Fruit fly (Drosophila melanogaster) whole organism, prepupa: ENCODE measurements around the gene IP3K2.

Experiments
- Blimp-1 ChIP-seq: fragments of 200-800 bp; sonication (Bioruptor generic); optimal IDR thresholded peaks from 3 replicates; lab custom pipeline; 2017; ENCODE audit warnings: missing biosample characterization, missing genetic modification characterization, mild to moderate bottlenecking, moderate library complexity, missing genetic modification reagents
- CG10631 ChIP-seq: fragments of 200-800 bp; sonication (Bioruptor generic); optimal IDR thresholded peaks from 2 replicates; lab custom pipeline; 2016; ENCODE audit warnings: missing biosample characterization, missing genetic modification characterization
- CG11294 ChIP-seq: fragments of 200-800 bp; sonication (Bioruptor generic); IDR thresholded peaks from 2 replicates; pipeline ENCODE4 v1.3.6; 2022; ENCODE audit warnings: missing biosample characterization, missing genetic modification characterization
- CG11902 ChIP-seq: fragments of 200-800 bp; sonication (Bioruptor generic); optimal IDR thresholded peaks from 3 replicates; lab custom pipeline; 2016; ENCODE audit warnings: missing biosample characterization, missing genetic modification characterization
- CG15336 ChIP-seq: fragments of 200-800 bp; sonication (Bioruptor generic); IDR thresholded peaks from 2 replicates; pipeline ENCODE4 v1.3.6; 2022; ENCODE audit warnings: missing biosample characterization, missing genetic modification characterization
- CG1621 ChIP-seq: fragments of 200-800 bp; sonication (Bioruptor generic); optimal IDR thresholded peaks from 3 replicates; lab custom pipeline; 2018; ENCODE audit warnings: missing biosample characterization, mild to moderate bottlenecking, missing genetic modification characterization
- CG16779 ChIP-seq: fragments of 200-800 bp; sonication (Bioruptor generic); optimal IDR thresholded peaks from 3 replicates; lab custom pipeline; 2017; ENCODE audit warnings: missing biosample characterization, mild to moderate bottlenecking, missing genetic modification characterization
- CG3032 ChIP-seq: fragments of 200-800 bp; optimal IDR thresholded peaks from 2 replicates; lab custom pipeline; 2019; ENCODE audit warnings: missing biosample characterization, mild to moderate bottlenecking, missing genetic modification characterization, moderate library complexity
- CG31627 ChIP-seq: fragments of 200-800 bp; sonication (Bioruptor generic); optimal IDR thresholded peaks from 3 replicates; lab custom pipeline; 2016; ENCODE audit warnings: missing biosample characterization, missing genetic modification characterization
- CG32006 ChIP-seq: fragments of 200-800 bp; sonication (Bioruptor generic); optimal IDR thresholded peaks from 3 replicates; lab custom pipeline; 2017; ENCODE audit warnings: missing biosample characterization, mild to moderate bottlenecking, missing genetic modification characterization
- CG34406 ChIP-seq: fragments of 200-800 bp; sonication (Bioruptor generic); optimal IDR thresholded peaks from 3 replicates; lab custom pipeline; 2016; ENCODE audit warnings: missing biosample characterization, missing genetic modification characterization
- CG3919 ChIP-seq: fragments of 200-800 bp; sonication (Bioruptor generic); optimal IDR thresholded peaks from 3 replicates; lab custom pipeline; 2016; ENCODE audit warnings: missing biosample characterization, missing genetic modification characterization
- CG4318 ChIP-seq: fragments of 200-800 bp; sonication (Bioruptor generic); optimal IDR thresholded peaks from 3 replicates; lab custom pipeline; 2017; ENCODE audit warnings: missing biosample characterization, mild to moderate bottlenecking, missing genetic modification characterization
- CG6163 ChIP-seq: fragments of 200-800 bp; sonication (Bioruptor generic); IDR thresholded peaks from 3 replicates; pipeline ENCODE4 v1.3.6; 2022; ENCODE audit warnings: missing biosample characterization, missing genetic modification characterization
- CG6276 ChIP-seq: fragments of 200-800 bp; sonication (Bioruptor generic); optimal IDR thresholded peaks from 2 replicates; lab custom pipeline; 2017; ENCODE audit warnings: missing biosample characterization, mild to moderate bottlenecking, missing genetic modification characterization
- CG6792 ChIP-seq: fragments of 200-800 bp; sonication (Bioruptor generic); optimal IDR thresholded peaks from 3 replicates; lab custom pipeline; 2016; ENCODE audit warnings: missing biosample characterization, missing genetic modification characterization
- CG7368 ChIP-seq: fragments of 200-800 bp; sonication (Bioruptor generic); optimal IDR thresholded peaks from 3 replicates; lab custom pipeline; 2016; ENCODE audit warnings: missing biosample characterization, missing genetic modification characterization
- CG8319 ChIP-seq: fragments of 200-800 bp; sonication (Bioruptor generic); optimal IDR thresholded peaks from 3 replicates; lab custom pipeline; 2016; ENCODE audit warnings: missing biosample characterization, missing genetic modification characterization
- CG8632 ChIP-seq: fragments of 200-800 bp; sonication (Bioruptor generic); optimal IDR thresholded peaks from 3 replicates; lab custom pipeline; 2016; ENCODE audit warnings: missing biosample characterization, missing genetic modification characterization
- CG9139 ChIP-seq: fragments of 200-800 bp; sonication (Bioruptor generic); optimal IDR thresholded peaks from 3 replicates; lab custom pipeline; 2017; ENCODE audit warnings: missing biosample characterization, mild to moderate bottlenecking, missing genetic modification characterization
- Eip78C ChIP-seq: fragments of 200-800 bp; sonication (Bioruptor generic); peaks from one replicate; lab custom pipeline; 2016; ENCODE audit warnings: missing biosample characterization, missing genetic modification characterization
- Ets21C ChIP-seq: fragments of 200-800 bp; sonication (Bioruptor generic); optimal IDR thresholded peaks from 3 replicates; lab custom pipeline; 2016; ENCODE audit warnings: missing biosample characterization, missing genetic modification characterization
- Ets96B ChIP-seq: fragments of 200-800 bp; optimal IDR thresholded peaks from 2 replicates; lab custom pipeline; 2019; ENCODE audit warnings: missing biosample characterization, mild to moderate bottlenecking, missing genetic modification characterization, moderate library complexity
- Gug ChIP-seq: fragments of 200-800 bp; sonication (Bioruptor generic); IDR thresholded peaks from 2 replicates; pipeline ENCODE4 v1.3.6; 2022; ENCODE audit warnings: missing biosample characterization, missing genetic modification characterization
- Hr38 ChIP-seq: sonication (Bioruptor generic); optimal IDR thresholded peaks from 2 replicates; lab custom pipeline; 2016; ENCODE audit warnings: missing biosample characterization, missing genetic modification characterization
- Hr39 ChIP-seq: fragments of 200-800 bp; sonication (Bioruptor generic); optimal IDR thresholded peaks from 2 replicates; lab custom pipeline; 2016; ENCODE audit warnings: missing biosample characterization, missing genetic modification characterization
- Hr4 ChIP-seq: fragments of 200-800 bp; sonication (Bioruptor generic); optimal IDR thresholded peaks from 3 replicates; lab custom pipeline; 2016; ENCODE audit warnings: missing biosample characterization, missing genetic modification characterization
- Lpt ChIP-seq: fragments of 200-800 bp; sonication (Bioruptor generic); optimal IDR thresholded peaks from 3 replicates; lab custom pipeline; 2016; ENCODE audit warnings: missing biosample characterization, missing genetic modification characterization
- Met ChIP-seq: fragments of 200-800 bp; sonication (Bioruptor generic); optimal IDR thresholded peaks from 3 replicates; lab custom pipeline; 2016; ENCODE audit warnings: missing biosample characterization, missing genetic modification characterization
- Smox ChIP-seq: fragments of 200-800 bp; sonication (Bioruptor generic); optimal IDR thresholded peaks from 3 replicates; lab custom pipeline; 2016; ENCODE audit warnings: missing biosample characterization, missing genetic modification characterization
- Sox14 ChIP-seq: fragments of 200-800 bp; sonication (Bioruptor generic); optimal IDR thresholded peaks from 3 replicates; lab custom pipeline; 2016; ENCODE audit warnings: missing biosample characterization, missing genetic modification characterization
- Sox15 ChIP-seq: fragments of 200-800 bp; sonication (Bioruptor generic); optimal IDR thresholded peaks from 3 replicates; lab custom pipeline; 2016; ENCODE audit warnings: missing biosample characterization, missing genetic modification characterization
- achi ChIP-seq: fragments of 200-800 bp; sonication (Bioruptor generic); optimal IDR thresholded peaks from 3 replicates; lab custom pipeline; 2016; ENCODE audit warnings: missing biosample characterization, missing genetic modification characterization
- acj6 ChIP-seq: fragments of 200-800 bp; sonication (Bioruptor generic); optimal IDR thresholded peaks from 3 replicates; lab custom pipeline; 2016; ENCODE audit warnings: missing biosample characterization, missing genetic modification characterization
- dac ChIP-seq: fragments of 200-800 bp; sonication (Bioruptor generic); optimal IDR thresholded peaks from 2 replicates; lab custom pipeline; 2017; ENCODE audit warnings: missing biosample characterization, mild to moderate bottlenecking, missing genetic modification characterization
- dsx ChIP-seq: fragments of 200-800 bp; optimal IDR thresholded peaks from 3 replicates; lab custom pipeline; 2019; ENCODE audit warnings: missing biosample characterization, mild to moderate bottlenecking, missing genetic modification characterization, moderate library complexity; ENCODE audit not compliant: poor library complexity, severe bottlenecking
- eg ChIP-seq: fragments of 200-800 bp; sonication (Bioruptor generic); IDR thresholded peaks from 3 replicates; pipeline ENCODE4 v1.3.6; 2022; ENCODE audit warnings: missing biosample characterization, missing genetic modification characterization
- esn ChIP-seq: fragments of 200-800 bp; sonication (Bioruptor generic); optimal IDR thresholded peaks from 2 replicates; lab custom pipeline; 2016; ENCODE audit warnings: missing biosample characterization, mild to moderate bottlenecking, missing genetic modification characterization, moderate library complexity
- fd59A ChIP-seq: fragments of 200-800 bp; sonication (Bioruptor generic); optimal IDR thresholded peaks from 2 replicates; lab custom pipeline; 2017; ENCODE audit warnings: missing biosample characterization, mild to moderate bottlenecking, missing genetic modification characterization, missing genetic modification reagents
- fd85E ChIP-seq: fragments of 200-800 bp; sonication (Bioruptor generic); optimal IDR thresholded peaks from 3 replicates; lab custom pipeline; 2016; ENCODE audit warnings: missing biosample characterization, missing genetic modification characterization
- fkh ChIP-seq: fragments of 200-800 bp; sonication (Bioruptor generic); optimal IDR thresholded peaks from 3 replicates; lab custom pipeline; 2017; ENCODE audit warnings: missing biosample characterization, mild to moderate bottlenecking, missing genetic modification characterization, moderate library complexity
- lz ChIP-seq: fragments of 200-800 bp; sonication (Bioruptor generic); optimal IDR thresholded peaks from 3 replicates; lab custom pipeline; 2016; ENCODE audit warnings: missing biosample characterization, missing genetic modification characterization
- net ChIP-seq: fragments of 200-800 bp; sonication (Bioruptor generic); optimal IDR thresholded peaks from 3 replicates; lab custom pipeline; 2016; ENCODE audit warnings: missing biosample characterization, missing genetic modification characterization
- pdm3 ChIP-seq: fragments of 200-800 bp; sonication (Bioruptor generic); optimal IDR thresholded peaks from 3 replicates; lab custom pipeline; 2016; ENCODE audit warnings: missing biosample characterization, missing genetic modification characterization
- salr ChIP-seq, 2 experiments: fragments of 200-800 bp; sonication (Bioruptor generic); optimal IDR thresholded peaks; 3 replicates each; lab custom pipeline; 2016 to 2018; ENCODE audit warnings: missing biosample characterization in 2 of 2, missing genetic modification characterization in 2 of 2, mild to moderate bottlenecking in 1 of 2
- spab ChIP-seq: fragments of 200-800 bp; sonication (Bioruptor generic); optimal IDR thresholded peaks from 2 replicates; lab custom pipeline; 2017; ENCODE audit warnings: missing biosample characterization, mild to moderate bottlenecking, missing genetic modification characterization, missing genetic modification reagents
- ss ChIP-seq, 2 experiments: fragments of 200-800 bp; sonication (Bioruptor generic); optimal IDR thresholded peaks; 2 replicates in 1 of 2; 3 replicates in 1 of 2; lab custom pipeline; 2017 to 2018; ENCODE audit warnings: mild to moderate bottlenecking in 2 of 2, missing biosample characterization in 2 of 2, missing genetic modification characterization in 2 of 2, moderate library complexity in 1 of 2
- vri ChIP-seq: fragments of 200-800 bp; sonication (Bioruptor generic); optimal IDR thresholded peaks from 3 replicates; lab custom pipeline; 2016; ENCODE audit warnings: missing biosample characterization, mild to moderate bottlenecking, missing genetic modification characterization

The IP3K2 gene

DNA sequence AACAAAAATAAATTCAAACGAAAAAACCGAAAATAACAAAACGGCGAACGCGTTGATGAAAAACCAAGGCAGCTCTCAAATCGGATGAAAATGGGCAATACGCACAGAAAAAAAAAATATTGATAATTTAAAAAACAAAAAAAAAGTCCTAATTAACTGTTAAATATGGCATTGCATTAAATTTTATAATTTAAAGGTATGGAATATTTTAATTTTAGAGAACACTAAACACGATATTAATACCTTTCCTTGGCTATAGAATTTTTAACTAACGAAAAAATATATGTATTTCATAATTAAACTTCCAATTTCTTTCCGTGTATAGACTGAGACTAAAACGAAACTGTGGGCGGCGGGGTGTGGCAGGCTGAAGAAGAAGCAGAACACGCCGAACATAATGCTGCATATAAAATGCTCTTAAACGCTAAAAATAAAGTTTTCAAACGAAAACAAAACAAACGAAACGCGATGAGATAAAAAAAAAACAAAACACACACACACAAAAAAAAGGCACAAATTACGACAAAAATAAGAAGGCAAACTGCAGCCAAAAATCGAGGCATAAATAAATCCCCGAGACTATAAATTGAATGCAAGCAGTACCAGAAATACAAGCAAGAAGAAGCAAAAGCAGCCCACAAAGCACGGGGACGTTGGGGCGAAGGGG, 28.9 kb upstream of the IP3K2 start (continued):
- TF ChIP-seq CG10631 (GFP tag; lab: Kevin White, UChicago) = peak; percentile 35
- no peak for TF ChIP-seq dac
- TF ChIP-seq ss (GFP tag; optimal IDR thresholded peaks at IDR 0.05; lab: Kevin White, UChicago) = no peak
- TF ChIP-seq Eip78C (GFP tag; lab: Kevin White, UChicago) = peak; percentile 84
- TF ChIP-seq CG6276 (GFP tag; lab: Kevin White, UChicago) = peak; percentile 62
- peak; percentile 40 for TF ChIP-seq Ets96B
- TF ChIP-seq net (GFP tag; lab: Kevin White, UChicago) = no peak
- TF ChIP-seq pdm3 (GFP tag; lab: Kevin White, UChicago) = peak; percentile 38

DNA sequence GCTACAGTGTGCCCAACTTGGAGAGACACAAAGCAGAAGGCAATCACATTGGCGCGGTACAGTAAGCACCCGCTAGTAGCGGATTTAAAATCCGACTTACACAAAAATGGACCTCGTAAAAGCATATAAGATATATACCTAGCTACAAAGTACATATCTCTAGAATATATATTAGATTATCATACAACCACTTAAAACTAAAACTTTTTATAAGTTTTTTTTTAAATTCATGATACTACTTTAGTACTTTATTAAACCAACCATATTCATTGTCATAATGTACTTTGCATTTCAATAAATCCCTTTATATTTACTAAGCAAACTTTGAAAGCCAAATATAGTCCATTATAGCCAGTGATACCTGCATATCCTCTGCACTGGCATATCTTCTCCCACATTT, 28.3 kb upstream of the IP3K2 start:
- TF ChIP-seq CG16779 (tag; lab: Kevin White, UChicago) = peak; percentile 4
- peak; percentile 71 for TF ChIP-seq Sox15 (GFP tag; lab: Kevin White, UChicago)
- TF ChIP-seq Gug (GFP tag; lab: Robert Waterston, UW) = peak; percentile 17; the same call in 1 of the 2 replicates
- TF ChIP-seq CG15336 = peak; percentile 57
- peak; percentile 44 for TF ChIP-seq Sox14
- peak; percentile 48 for TF ChIP-seq CG31627 (GFP tag; lab: Kevin White, UChicago)
- peak; percentile 5; the same call in 1 of the 3 replicates for TF ChIP-seq eg (GFP tag; lab: Robert Waterston, UW)
- TF ChIP-seq acj6 (GFP tag; lab: Kevin White, UChicago) = peak; percentile 67
- peak; percentile 48 for TF ChIP-seq CG1621 (tag; lab: Kevin White, UChicago)
- TF ChIP-seq CG9139 (GFP tag; lab: Kevin White, UChicago) = peak; percentile 49
- peak; percentile 82 for TF ChIP-seq CG32006 (GFP tag; lab: Kevin White, UChicago)
- peak; percentile 31 for TF ChIP-seq Hr4 (GFP tag; lab: Kevin White, UChicago)
- peak; percentile 82 for TF ChIP-seq Eip78C (GFP tag; lab: Kevin White, UChicago)
- TF ChIP-seq CG3919 (GFP tag; lab: Kevin White, UChicago) = peak; percentile 75
- peak; percentile 47; the same call in 1 of the 2 replicates for TF ChIP-seq CG11294 (GFP tag; lab: Robert Waterston, UW)
- peak; percentile 3 to 78 for TF ChIP-seq salr (GFP tag; optimal IDR thresholded peaks at IDR 0.05; lab: Kevin White, UChicago)
- TF ChIP-seq achi (GFP tag; lab: Kevin White, UChicago) = peak; percentile 78
- TF ChIP-seq Smox (GFP tag; lab: Kevin White, UChicago) = peak; percentile 65
- TF ChIP-seq net (GFP tag; lab: Kevin White, UChicago) = peak; percentile 61
- TF ChIP-seq fkh (GFP tag; lab: Kevin White, UChicago) = no peak
- peak; percentile 51 for TF ChIP-seq lz (GFP tag; lab: Kevin White, UChicago)
- peak; percentile 53 for TF ChIP-seq Blimp-1 (GFP tag; lab: Kevin White, UChicago)
- peak; percentile 31 for TF ChIP-seq Hr39
- TF ChIP-seq CG6163 = no peak
- peak; percentile 78 for TF ChIP-seq CG8632 (GFP tag; lab: Kevin White, UChicago)
- peak; percentile 60 for TF ChIP-seq CG11902 (GFP tag; lab: Kevin White, UChicago)
- peak; percentile 33 for TF ChIP-seq CG6276 (GFP tag; lab: Kevin White, UChicago)
- peak; percentile 77 for TF ChIP-seq esn
- peak; percentile 81 for TF ChIP-seq CG3032
- peak; percentile 72 for TF ChIP-seq CG6792
- no peak for TF ChIP-seq vri (GFP tag; lab: Kevin White, UChicago)
- TF ChIP-seq pdm3 (GFP tag; lab: Kevin White, UChicago) = peak; percentile 60
- peak; percentile 52 for TF ChIP-seq CG4318 (GFP tag; lab: Kevin White, UChicago)
- peak; percentile 27 for TF ChIP-seq dac
- peak; percentile 61 for TF ChIP-seq CG7368 (GFP tag; lab: Kevin White, UChicago)
- peak; percentile 62 for TF ChIP-seq Met (GFP tag; lab: Kevin White, UChicago)
- peak; percentile 71 for TF ChIP-seq fd59A (GFP tag; lab: Kevin White, UChicago)
- TF ChIP-seq Ets21C = peak; percentile 26
- peak; percentile 81 for TF ChIP-seq CG34406 (GFP tag; lab: Kevin White, UChicago)
- peak; percentile 47 for TF ChIP-seq CG8319 (GFP tag; lab: Kevin White, UChicago)
- TF ChIP-seq ss (GFP tag; optimal IDR thresholded peaks at IDR 0.05; lab: Kevin White, UChicago) = peak; percentile 55 to 73
- TF ChIP-seq CG10631 (GFP tag; lab: Kevin White, UChicago) = peak; percentile 80
- TF ChIP-seq Lpt (GFP tag; lab: Kevin White, UChicago) = peak; percentile 46
- TF ChIP-seq spab = peak; percentile 66
- TF ChIP-seq dsx (GFP tag; lab: Kevin White, UChicago) = peak; percentile 1
- no peak for TF ChIP-seq Hr38 (GFP tag; lab: Kevin White, UChicago)
- no peak for TF ChIP-seq fd85E (GFP tag; lab: Kevin White, UChicago)
